Fruit fly (Drosophila melanogaster) whole organism, wandering third instar larva: ENCODE measurements around the gene CG32537.

Source experiments
- CG9705 ChIP-seq: fragments of 200-800 bp; sonication (Bioruptor generic); optimal IDR thresholded peaks from 2 replicates; lab custom pipeline; 2018; ENCODE audit warnings: missing biosample characterization, mild to moderate bottlenecking, missing genetic modification characterization
- Dfd ChIP-seq: fragments of >200 bp; optimal IDR thresholded peaks from 2 replicates; lab custom pipeline; 2017; ENCODE audit warnings: missing biosample characterization, missing genetic modification characterization
- GATAd ChIP-seq: sonication (Bioruptor generic); optimal IDR thresholded peaks from 2 replicates; lab custom pipeline; 2016; ENCODE audit warnings: missing biosample characterization, missing genetic modification characterization
- Myc ChIP-seq: fragments of >200 bp; optimal IDR thresholded peaks from 2 replicates; lab custom pipeline; 2017
- br ChIP-seq: fragments of 200-800 bp; sonication (Bioruptor generic); optimal IDR thresholded peaks from 2 replicates; lab custom pipeline; 2016; ENCODE audit warnings: missing biosample characterization, missing genetic modification characterization
- dl ChIP-seq, 2 experiments: fragments of 175-275, 200-275 bp in 1 of 2; fragments of 200-275 bp in 1 of 2; sonication (Bioruptor generic); optimal IDR thresholded peaks; lab custom pipeline; 2018; ENCODE audit warnings: mild to moderate bottlenecking in 2 of 2, missing biosample characterization in 2 of 2, missing genetic modification characterization in 2 of 2, moderate library complexity in 2 of 2; ENCODE audit not compliant: partially characterized antibody in 2 of 2, insufficient read depth in 1 of 2
- jim ChIP-seq: fragments of 175-275, 200-325 bp; sonication (Bioruptor generic); optimal IDR thresholded peaks from 2 replicates; lab custom pipeline; 2016; ENCODE audit warnings: missing biosample characterization, mild to moderate bottlenecking, missing genetic modification characterization
- pan ChIP-seq: fragments of >200 bp; optimal IDR thresholded peaks from 2 replicates; lab custom pipeline; 2017
- psq ChIP-seq: fragments of 200-800 bp; sonication (Bioruptor generic); optimal IDR thresholded peaks from 3 replicates; lab custom pipeline; 2017; ENCODE audit warnings: missing biosample characterization, mild to moderate bottlenecking, missing genetic modification characterization, moderate library complexity
- rgr ChIP-seq: fragments of 200-800 bp; sonication (Bioruptor generic); optimal IDR thresholded peaks from 3 replicates; lab custom pipeline; 2016; ENCODE audit warnings: missing biosample characterization, mild to moderate bottlenecking, missing genetic modification characterization

DNA sequence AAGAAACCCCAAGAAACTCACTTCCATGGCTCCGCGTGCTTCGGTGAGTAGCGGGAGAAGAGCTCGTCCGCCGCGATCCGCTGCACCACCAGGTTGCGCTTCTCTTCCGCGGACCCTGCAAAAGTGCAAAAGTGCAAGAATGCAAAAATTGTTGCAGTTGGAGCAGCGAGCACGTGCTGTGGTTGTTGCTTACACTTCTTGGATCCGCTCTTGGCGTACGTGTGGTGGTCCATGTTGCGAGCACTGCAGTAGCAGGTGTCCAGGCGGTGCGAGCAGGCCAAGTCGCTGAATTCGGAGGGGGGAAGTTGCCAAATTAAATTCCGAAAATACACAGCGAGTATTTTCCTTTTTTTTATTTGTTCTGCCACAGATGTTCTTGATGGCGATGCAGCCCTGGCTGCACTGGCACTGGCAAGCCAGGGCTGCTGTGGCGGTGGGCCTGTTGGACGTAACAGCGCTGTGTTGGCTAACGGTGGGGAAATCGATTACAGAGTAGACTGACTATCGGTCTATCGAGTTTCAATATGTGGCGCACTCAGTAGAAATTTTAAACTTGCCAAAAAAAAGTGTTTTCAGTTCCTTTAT, 7.8 kb downstream of the CG32537 start, which contains the start of gene CG8010:
- no peak for TF ChIP-seq dl (GFP tag; optimal IDR thresholded peaks at IDR 0.05; lab: Kevin White, UChicago; ENCODE audit: insufficient read depth in 1 of 2, partially characterized antibody in 2 of 2)
- TF ChIP-seq Dfd (GFP tag; lab: Kevin White, UChicago) = no peak
- TF ChIP-seq br = no peak
- no peak for TF ChIP-seq rgr (GFP tag; lab: Kevin White, UChicago)
- no peak for TF ChIP-seq GATAd (GFP tag; lab: Kevin White, UChicago)
- no peak for TF ChIP-seq CG9705
- TF ChIP-seq pan (lab: Kevin White, UChicago) = no peak
- TF ChIP-seq Myc (lab: Kevin White, UChicago) = no peak
- TF ChIP-seq jim (GFP tag; lab: Kevin White, UChicago) = peak; percentile 36
- no peak for TF ChIP-seq psq (GFP tag; lab: Kevin White, UChicago)
